Worm (Caenorhabditis elegans): Measurements from ENCODE around the gene dmd-5.

- TF ChIP-seq med-1 (GFP tag; optimal IDR thresholded peaks at IDR 0.05; ENCODE audit: insufficient read depth) (no peak), ref-1 (GFP tag; conservative IDR thresholded peaks at IDR 0.05) (no peak), T22C8.4 (GFP tag; IDR thresholded peaks at IDR 0.05) (no peak), tab-1 (GFP tag; IDR thresholded peaks at IDR 0.05) (no peak), flt-1 (GFP tag; IDR thresholded peaks at IDR 0.05) (no peak), ztf-23 (GFP tag; IDR thresholded peaks at IDR 0.05) (no peak), ztf-29 (GFP tag; IDR thresholded peaks at IDR 0.05) (no peak), klf-2 (GFP tag; conservative IDR thresholded peaks at IDR 0.05) (no peak)
These were observed 35.2 kb downstream of the dmd-5 start, which contains the start of gene hlh-14 for ce11 chrII:5738795-5739194.

All from whole organism, midembryonic.